Fruit fly (Drosophila melanogaster): ENCODE data around the gene CG14439.
A peak's percentile ranks its signal among the peaks of the same experiment; 100 is the strongest.

Gene CG14439

DNA sequence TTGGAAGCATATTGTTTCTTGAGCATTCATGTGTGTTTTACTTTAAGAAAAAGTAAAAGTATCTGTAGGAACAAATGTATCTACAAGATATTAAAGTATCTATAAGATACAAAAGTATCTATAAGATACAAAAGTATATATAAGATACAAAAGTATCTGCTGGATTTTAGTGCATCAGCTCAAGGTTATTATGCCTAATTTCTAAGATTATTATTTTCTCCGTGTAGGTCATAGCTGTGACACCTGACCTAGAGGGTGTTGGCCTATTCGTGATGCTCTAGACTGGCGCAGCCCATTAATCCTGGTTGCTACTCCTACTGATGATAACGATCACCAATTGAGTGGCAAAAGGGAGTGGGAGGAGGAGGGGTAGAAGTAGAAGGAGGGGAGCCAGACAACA lies 30.7 kb downstream of the CG14439 start:
- no peak for TF ChIP-seq rgr (GFP tag; optimal IDR thresholded peaks at IDR 0.05)
- peak; percentile 25 for TF ChIP-seq woc (GFP tag; optimal IDR thresholded peaks at IDR 0.05)
- peak; percentile 9 for TF ChIP-seq h (GFP tag; optimal IDR thresholded peaks at IDR 0.05)

DNA sequence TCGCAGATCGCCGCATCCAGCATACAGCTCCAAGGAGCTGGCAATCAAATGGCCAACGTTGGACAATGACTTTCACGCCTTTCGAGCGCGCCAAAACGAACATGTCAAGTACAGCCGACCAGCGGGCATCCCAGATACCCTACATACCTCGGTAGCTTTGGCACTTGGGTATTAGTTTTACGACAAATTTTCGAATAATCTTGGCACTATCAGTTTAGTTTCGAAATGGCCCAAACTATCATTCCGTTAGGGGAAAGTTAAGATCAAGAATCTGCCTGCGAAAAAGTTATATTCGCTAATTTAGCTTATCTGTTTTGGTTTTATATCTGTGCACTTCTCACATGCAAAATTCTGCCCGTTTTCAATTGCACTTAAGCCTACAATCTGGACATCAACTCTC lies 31.4 kb downstream of the CG14439 start:
- TF ChIP-seq OdsH (GFP tag; optimal IDR thresholded peaks at IDR 0.05) (no peak), jim (GFP tag; optimal IDR thresholded peaks at IDR 0.05) (no peak), fru (GFP tag; optimal IDR thresholded peaks at IDR 0.05) (no peak), tai (GFP tag; optimal IDR thresholded peaks at IDR 0.05) (no peak), Sp1 (GFP tag; optimal IDR thresholded peaks at IDR 0.05) (no peak), ey (GFP tag; optimal IDR thresholded peaks at IDR 0.05) (peak; percentile 21), dl (GFP tag; optimal IDR thresholded peaks at IDR 0.05; ENCODE audit: insufficient read depth in 1 of 2, partially characterized antibody in 2 of 2) (no peak), usp (GFP tag; optimal IDR thresholded peaks at IDR 0.05) (no peak), foxo (GFP tag; optimal IDR thresholded peaks at IDR 0.05) (peak in 1 of 2 experiments; percentile 4), woc (GFP tag; optimal IDR thresholded peaks at IDR 0.05) (no peak), sv (GFP tag; optimal IDR thresholded peaks at IDR 0.05) (no peak), Mio (GFP tag; optimal IDR thresholded peaks at IDR 0.05) (no peak)

DNA sequence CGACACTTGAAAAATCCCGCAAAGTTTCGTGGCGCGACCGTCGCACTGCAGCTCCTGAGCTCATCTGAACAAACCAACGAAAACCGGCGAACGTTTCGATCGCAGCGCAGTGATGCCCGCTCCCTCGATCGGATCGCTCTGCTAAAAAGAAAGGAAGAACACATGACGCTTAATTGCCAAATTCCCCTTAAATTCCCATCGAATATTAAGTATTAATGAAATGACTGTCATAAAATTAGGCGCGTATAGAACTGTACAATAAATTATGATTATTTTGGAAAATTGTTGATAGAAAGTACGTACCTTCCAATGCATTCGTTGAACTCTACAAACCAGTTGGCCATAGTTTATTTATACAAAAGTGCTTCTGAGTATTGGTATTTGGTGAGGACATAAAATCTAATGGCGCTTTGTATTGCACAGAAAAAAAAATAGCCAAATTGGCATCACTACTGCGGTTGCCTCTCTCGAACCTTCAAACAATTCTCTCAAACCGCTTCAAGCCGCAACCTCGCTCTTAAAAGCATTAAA lies 32.3 kb downstream of the CG14439 start, which contains the start of gene shf:
TSS of gene shf (minus strand) at position 51 of the 531 bp plus-strand sequence.
- peak; percentile 79 for TF ChIP-seq woc (GFP tag; optimal IDR thresholded peaks at IDR 0.05)
- no peak for TF ChIP-seq Rel (GFP tag; optimal IDR thresholded peaks at IDR 0.05)
- peak; percentile 87 for TF ChIP-seq Rel (tag; optimal IDR thresholded peaks at IDR 0.05)
- TF ChIP-seq Myc (optimal IDR thresholded peaks at IDR 0.05): peak; percentile 94
- TF ChIP-seq OdsH (GFP tag; optimal IDR thresholded peaks at IDR 0.05): peak; percentile 8
- no peak for TF ChIP-seq pan (optimal IDR thresholded peaks at IDR 0.05)
- TF ChIP-seq HLH106 (tag; optimal IDR thresholded peaks at IDR 0.05): peak; percentile 35
- peak; percentile 29 for TF ChIP-seq ey (GFP tag; optimal IDR thresholded peaks at IDR 0.05)
- TF ChIP-seq N (GFP tag; optimal IDR thresholded peaks at IDR 0.05): no peak
- TF ChIP-seq jim (GFP tag; optimal IDR thresholded peaks at IDR 0.05): no peak
- TF ChIP-seq Abd-B (GFP tag; optimal IDR thresholded peaks at IDR 0.05): no peak
- peak; percentile 5 for TF ChIP-seq rgr (GFP tag; optimal IDR thresholded peaks at IDR 0.05)
- TF ChIP-seq Mio (GFP tag; optimal IDR thresholded peaks at IDR 0.05): no peak

DNA sequence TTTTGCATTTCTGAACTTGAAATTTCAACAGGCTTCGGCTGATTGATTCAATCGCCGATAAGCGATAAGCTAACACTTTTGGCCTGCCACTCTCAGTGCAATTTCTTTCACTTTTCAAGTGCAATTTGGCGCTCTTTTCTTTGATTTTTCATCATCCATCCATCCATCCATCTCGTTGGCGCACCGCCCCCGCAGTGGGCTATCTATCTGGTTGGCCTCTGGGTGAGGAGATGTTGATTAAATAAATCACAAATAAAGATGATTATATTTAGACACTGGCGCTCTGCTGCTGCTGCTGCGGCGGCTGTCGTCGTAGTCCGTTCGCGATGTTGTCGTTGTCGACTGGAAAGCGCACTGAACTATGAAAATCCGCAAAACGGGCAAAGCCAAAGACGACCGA lies 43.6 kb downstream of the CG14439 start:
- TF ChIP-seq Sp1 (GFP tag; optimal IDR thresholded peaks at IDR 0.05): no peak
- TF ChIP-seq Rel (GFP tag; optimal IDR thresholded peaks at IDR 0.05): no peak
- TF ChIP-seq Rel (tag; optimal IDR thresholded peaks at IDR 0.05): no peak
- TF ChIP-seq rgr (GFP tag; optimal IDR thresholded peaks at IDR 0.05): no peak

DNA sequence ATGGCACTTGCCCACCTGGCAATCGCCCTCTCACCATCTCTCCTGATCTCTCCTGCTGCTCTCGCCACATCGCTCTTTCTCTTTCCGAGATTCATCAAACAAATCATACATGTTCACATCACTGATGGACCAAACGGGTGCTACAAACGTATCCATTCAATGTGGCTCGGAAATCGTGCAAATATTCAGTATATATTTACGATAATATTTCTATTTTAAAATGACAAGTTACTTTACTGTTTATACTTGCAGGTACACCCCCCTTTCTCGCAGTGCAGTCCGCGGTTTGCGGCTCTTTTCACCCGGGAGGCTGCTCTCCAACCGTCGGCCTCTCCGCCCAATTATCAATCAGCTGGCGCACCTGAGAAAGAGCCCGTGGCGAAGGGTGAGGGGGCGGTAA lies 44.2 kb downstream of the CG14439 start:
- TF ChIP-seq sage (GFP tag; optimal IDR thresholded peaks at IDR 0.05): peak; percentile 22
- TF ChIP-seq N (GFP tag; optimal IDR thresholded peaks at IDR 0.05): no peak
- no peak for TF ChIP-seq Hnf4 (GFP tag; optimal IDR thresholded peaks at IDR 0.05)
- peak; percentile 50 for TF ChIP-seq HLH106 (tag; optimal IDR thresholded peaks at IDR 0.05)
- TF ChIP-seq fru (GFP tag; optimal IDR thresholded peaks at IDR 0.05): no peak
- peak; percentile 74 for TF ChIP-seq OdsH (GFP tag; optimal IDR thresholded peaks at IDR 0.05)
- peak; percentile 71 for TF ChIP-seq ey (GFP tag; optimal IDR thresholded peaks at IDR 0.05)
- TF ChIP-seq Mio (GFP tag; optimal IDR thresholded peaks at IDR 0.05): no peak
- TF ChIP-seq CG32264 (GFP tag; optimal IDR thresholded peaks at IDR 0.05): peak; percentile 12
- TF ChIP-seq Rel (GFP tag; optimal IDR thresholded peaks at IDR 0.05): no peak
- TF ChIP-seq Rel (tag; optimal IDR thresholded peaks at IDR 0.05): no peak
- peak in 1 of 2 experiments; percentile 74 for TF ChIP-seq foxo (GFP tag; optimal IDR thresholded peaks at IDR 0.05)
- no peak for TF ChIP-seq dsf (GFP tag; optimal IDR thresholded peaks at IDR 0.05; ENCODE audit: borderline replicate concordance)
- no peak for TF ChIP-seq Hr83 (GFP tag; optimal IDR thresholded peaks at IDR 0.05; ENCODE audit: poor library complexity, severe bottlenecking)
- TF ChIP-seq brk (GFP tag; optimal IDR thresholded peaks at IDR 0.05): no peak
- peak; percentile 41 for TF ChIP-seq dmrt93B (GFP tag; optimal IDR thresholded peaks at IDR 0.05)
- TF ChIP-seq Sp1 (GFP tag; optimal IDR thresholded peaks at IDR 0.05): peak; percentile 55
- peak; percentile 76 for TF ChIP-seq h (GFP tag; optimal IDR thresholded peaks at IDR 0.05)
- TF ChIP-seq lola (GFP tag; optimal IDR thresholded peaks at IDR 0.05): no peak
- TF ChIP-seq Jra (GFP tag; optimal IDR thresholded peaks at IDR 0.05): no peak
- TF ChIP-seq Dif (GFP tag; optimal IDR thresholded peaks at IDR 0.05; ENCODE audit: partially characterized antibody): peak; percentile 2
- TF ChIP-seq GATAd (GFP tag; optimal IDR thresholded peaks at IDR 0.05): no peak
- TF ChIP-seq usp (GFP tag; optimal IDR thresholded peaks at IDR 0.05): no peak
- no peak for TF ChIP-seq Hr78 (GFP tag; optimal IDR thresholded peaks at IDR 0.05)
- TF ChIP-seq psq (GFP tag; optimal IDR thresholded peaks at IDR 0.05): peak; percentile 54
- TF ChIP-seq br (GFP tag; optimal IDR thresholded peaks at IDR 0.05): peak; percentile 65
- peak; percentile 33 for TF ChIP-seq woc (GFP tag; optimal IDR thresholded peaks at IDR 0.05)
- peak; percentile 78 for TF ChIP-seq rgr (GFP tag; optimal IDR thresholded peaks at IDR 0.05)
- TF ChIP-seq Dfd (GFP tag; optimal IDR thresholded peaks at IDR 0.05): no peak
